Worm (Caenorhabditis elegans) whole organism, L2 larva: Measurements from ENCODE around the gene T25F10.1.

Experiments
- aly-2 ChIP-seq: fragments of 150-350 bp; optimal IDR thresholded peaks from 2 replicates; lab custom pipeline; 2014; ENCODE audit warnings: missing biosample characterization, missing genetic modification characterization
- ama-1 ChIP-seq: fragments of 150-350 bp; optimal IDR thresholded peaks from 2 replicates; lab custom pipeline; 2018; ENCODE audit warnings: inconsistent platforms
- ceh-16 ChIP-seq: fragments of 150-350 bp; optimal IDR thresholded peaks from 2 replicates; lab custom pipeline; 2014; ENCODE audit warnings: missing biosample characterization, missing genetic modification characterization
- elt-1 ChIP-seq: fragments of 150-350 bp; optimal IDR thresholded peaks from 2 replicates; lab custom pipeline; 2014; ENCODE audit warnings: missing biosample characterization, missing genetic modification characterization
- nhr-237 ChIP-seq: fragments of 150-350 bp; optimal IDR thresholded peaks from 2 replicates; lab custom pipeline; 2014; ENCODE audit warnings: missing biosample characterization, missing genetic modification characterization
- skn-1 ChIP-seq: sonication (generic microtip); optimal IDR thresholded peaks from 2 replicates; lab custom pipeline; 2017; ENCODE audit warnings: missing biosample characterization, missing genetic modification characterization
- unc-62 ChIP-seq: fragments of 150-350 bp; optimal IDR thresholded peaks from 2 replicates; lab custom pipeline; 2014; ENCODE audit warnings: missing biosample characterization, missing genetic modification reagents, missing genetic modification characterization

DNA sequence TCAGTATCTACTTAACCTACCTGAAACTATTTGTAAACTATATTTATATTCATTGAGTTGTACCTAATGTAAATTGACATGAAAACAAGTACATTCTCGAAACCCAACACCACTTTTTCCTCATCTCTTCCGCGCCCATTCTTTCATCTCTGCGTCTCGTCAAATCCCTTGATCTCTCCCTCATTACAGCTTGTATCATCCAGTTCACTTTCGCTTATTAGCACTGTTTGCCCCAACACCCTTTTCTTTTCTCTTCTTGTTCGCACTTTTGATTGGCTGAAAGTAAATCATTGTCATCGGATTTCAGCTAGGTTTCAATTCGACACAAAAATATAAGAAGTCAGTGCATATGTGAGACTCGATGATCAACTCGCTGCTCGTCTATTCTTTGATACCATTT, 23.5 kb upstream of the T25F10.1 start, which contains the start of gene T25F10.3:
- TF ChIP-seq elt-1 (tag; lab: Kevin White, UChicago) (no peak), unc-62 (GFP tag; lab: Kevin White, UChicago) (no peak), ama-1 (lab: Kevin White, UChicago) (no peak), aly-2 (tag; lab: Kevin White, UChicago) (no peak), nhr-237 (tag; lab: Kevin White, UChicago) (no peak), ceh-16 (tag; lab: Kevin White, UChicago) (no peak), skn-1 (tag; lab: Kevin White, UChicago) (no peak)
